Worm (Caenorhabditis elegans) whole organism, young adult: ENCODE data around the gene Y37A1A.4.
A peak's percentile ranks its signal among the peaks of the same experiment; 100 is the strongest.

Experiments
- B0035.1 ChIP-seq: sonication (generic microtip); optimal IDR thresholded peaks from 2 replicates; lab custom pipeline; 2016; ENCODE audit warnings: missing genetic modification characterization, mild to moderate bottlenecking, missing compliant biosample characterization, missing genotype, missing genetic modification reagents
- F22D6.2 ChIP-seq: sonication (generic microtip); optimal IDR thresholded peaks from 2 replicates; lab custom pipeline; 2016; ENCODE audit warnings: mild to moderate bottlenecking, missing genetic modification characterization, missing compliant biosample characterization
- F23B12.7 ChIP-seq: sonication (generic microtip); optimal IDR thresholded peaks from 2 replicates; lab custom pipeline; 2017; ENCODE audit warnings: missing genetic modification characterization, mild to moderate bottlenecking, missing compliant biosample characterization, antibody characterized with exemption, moderate library complexity; ENCODE audit not compliant: insufficient read depth
- F33H1.4 ChIP-seq: fragments of 200-800 bp; sonication (Bioruptor generic); IDR thresholded peaks from 2 replicates; pipeline ENCODE4 v1.3.6; 2022; ENCODE audit warnings: missing genetic modification reagents, missing genetic modification characterization, missing compliant biosample characterization
- F49E8.2 ChIP-seq: sonication (generic microtip); optimal IDR thresholded peaks from 3 replicates; lab custom pipeline; 2017; ENCODE audit warnings: missing genetic modification characterization, mild to moderate bottlenecking, missing compliant biosample characterization, antibody characterized with exemption, moderate library complexity; ENCODE audit not compliant: insufficient read depth
- F52B5.7 ChIP-seq: sonication (generic microtip); optimal IDR thresholded peaks from 2 replicates; lab custom pipeline; 2016; ENCODE audit warnings: mild to moderate bottlenecking, missing genetic modification characterization, missing compliant biosample characterization
- F55B11.4 ChIP-seq: sonication (generic microtip); optimal IDR thresholded peaks from 2 replicates; lab custom pipeline; 2016; ENCODE audit warnings: missing compliant biosample characterization, missing genetic modification characterization, borderline replicate concordance; ENCODE audit not compliant: insufficient read depth
- K11D2.4 ChIP-seq: fragments of 200-800 bp; sonication (Bioruptor generic); IDR thresholded peaks from 2 replicates; pipeline ENCODE4 v1.3.6; 2022; ENCODE audit warnings: missing genetic modification reagents, missing genetic modification characterization, missing compliant biosample characterization
- K12H6.12 ChIP-seq: fragments of 200-800 bp; sonication (Bioruptor generic); optimal IDR thresholded peaks from 2 replicates; lab custom pipeline; 2018; ENCODE audit warnings: mild to moderate bottlenecking, missing genetic modification characterization, missing compliant biosample characterization
- Y53F4B.3 ChIP-seq: fragments of 200-800 bp; sonication (Bioruptor generic); IDR thresholded peaks from 2 replicates; pipeline ENCODE4 v1.3.6; 2022; ENCODE audit warnings: missing genetic modification reagents, missing genetic modification characterization, missing compliant biosample characterization
- Y67H2A.10 ChIP-seq: fragments of 200-800 bp; sonication (Bioruptor generic); conservative IDR thresholded peaks from 2 replicates; pipeline ENCODE4 v1.3.6; 2022; ENCODE audit warnings: missing genetic modification reagents, missing genetic modification characterization, missing compliant biosample characterization
- Y79H2A.3 ChIP-seq: fragments of 200-800 bp; sonication (Bioruptor generic); conservative IDR thresholded peaks from 2 replicates; pipeline ENCODE4 v1.3.6; 2022; ENCODE audit warnings: missing genetic modification reagents, missing genetic modification characterization, missing compliant biosample characterization
- Y95B8A.8 ChIP-seq: fragments of 200-800 bp; sonication (Bioruptor generic); IDR thresholded peaks from 2 replicates; pipeline ENCODE4 v1.3.6; 2022; ENCODE audit warnings: missing genetic modification reagents, missing genetic modification characterization, missing compliant biosample characterization
- ZK185.1 ChIP-seq: sonication (generic microtip); optimal IDR thresholded peaks from 2 replicates; lab custom pipeline; 2016; ENCODE audit warnings: mild to moderate bottlenecking, missing genetic modification characterization, missing compliant biosample characterization; ENCODE audit not compliant: poor library complexity, severe bottlenecking
- ama-1 ChIP-seq, 3 experiments: fragments of 150-350 bp in 1 of 3; sonication (generic microtip) in 2 of 3; optimal IDR thresholded peaks; 2 replicates each; lab custom pipeline; 2014 to 2018; ENCODE audit warnings: missing biosample characterization in 2 of 3, missing genetic modification characterization in 2 of 3, missing genetic modification reagents in 2 of 3
- aptf-2 ChIP-seq: fragments of 200-800 bp; sonication (Bioruptor generic); conservative IDR thresholded peaks from 2 replicates; pipeline ENCODE4 v1.3.6; 2022; ENCODE audit warnings: missing genetic modification reagents, missing genetic modification characterization, missing compliant biosample characterization
- atf-7 ChIP-seq: sonication (generic microtip); optimal IDR thresholded peaks from 2 replicates; lab custom pipeline; 2017; ENCODE audit warnings: mild to moderate bottlenecking, missing genetic modification characterization, missing compliant biosample characterization
- attf-6 ChIP-seq: fragments of 200-800 bp; sonication (Bioruptor generic); IDR thresholded peaks from 2 replicates; pipeline ENCODE4 v1.3.6; 2022; ENCODE audit warnings: missing genetic modification reagents, missing genetic modification characterization, missing compliant biosample characterization
- bed-2 ChIP-seq: fragments of 200-800 bp; sonication (Bioruptor generic); IDR thresholded peaks from 2 replicates; pipeline ENCODE4 v1.3.6; 2022; ENCODE audit warnings: missing genetic modification reagents, missing genetic modification characterization, missing compliant biosample characterization
- cebp-2 ChIP-seq: fragments of 200-800 bp; sonication (Bioruptor generic); IDR thresholded peaks from 2 replicates; pipeline ENCODE4 v1.3.6; 2022; ENCODE audit warnings: missing genetic modification characterization, missing compliant biosample characterization
- ceh-100 ChIP-seq: fragments of 200-800 bp; sonication (Bioruptor generic); IDR thresholded peaks from 2 replicates; pipeline ENCODE4 v1.3.6; 2022; ENCODE audit warnings: missing genetic modification reagents, missing genetic modification characterization, missing compliant biosample characterization
- ceh-27 ChIP-seq: fragments of 200-800 bp; sonication (Bioruptor generic); optimal IDR thresholded peaks from 2 replicates; lab custom pipeline; 2018; ENCODE audit warnings: mild to moderate bottlenecking, missing genetic modification characterization, moderate library complexity, missing compliant biosample characterization
- dox-1 ChIP-seq: fragments of 200-800 bp; sonication (Bioruptor generic); IDR thresholded peaks from 2 replicates; pipeline ENCODE4 v1.3.6; 2022; ENCODE audit warnings: missing genetic modification reagents, missing genetic modification characterization, missing compliant biosample characterization
- efl-1 ChIP-seq: fragments of 150-350 bp; optimal IDR thresholded peaks from 2 replicates; lab custom pipeline; 2014; ENCODE audit warnings: missing biosample characterization, missing genetic modification reagents, missing genetic modification characterization
- egl-18 ChIP-seq: fragments of 200-800 bp; sonication (Bioruptor generic); IDR thresholded peaks from 2 replicates; pipeline ENCODE4 v1.3.6; 2022; ENCODE audit warnings: missing genetic modification reagents, missing genetic modification characterization, missing compliant biosample characterization
- egl-44 ChIP-seq: fragments of 200-800 bp; sonication (Bioruptor generic); IDR thresholded peaks from 2 replicates; pipeline ENCODE4 v1.3.6; 2022; ENCODE audit warnings: missing genetic modification reagents, missing genetic modification characterization, missing compliant biosample characterization
- him-1 ChIP-seq: sonication (generic microtip); optimal IDR thresholded peaks from 2 replicates; lab custom pipeline; 2016; ENCODE audit warnings: missing genotype, missing genetic modification reagents, missing genetic modification characterization, missing compliant biosample characterization
- hlh-26 ChIP-seq: fragments of 200-800 bp; sonication (Bioruptor generic); conservative IDR thresholded peaks from 2 replicates; pipeline ENCODE4 v1.3.6; 2022; ENCODE audit warnings: missing genetic modification reagents, missing genetic modification characterization, missing compliant biosample characterization
- hrde-1 ChIP-seq: sonication (generic microtip); optimal IDR thresholded peaks from 2 replicates; lab custom pipeline; 2016; ENCODE audit warnings: missing genetic modification characterization, mild to moderate bottlenecking, missing compliant biosample characterization, moderate library complexity, missing genotype, missing genetic modification reagents, borderline replicate concordance
- lag-1 ChIP-seq: fragments of 200-800 bp; sonication (Bioruptor generic); IDR thresholded peaks from 2 replicates; pipeline ENCODE4 v1.3.6; 2022; ENCODE audit warnings: missing genetic modification reagents, missing genetic modification characterization, missing compliant biosample characterization
- lir-1 ChIP-seq: fragments of 200-800 bp; sonication (Bioruptor generic); conservative IDR thresholded peaks from 2 replicates; pipeline ENCODE4 v1.3.6; 2022; ENCODE audit warnings: missing genetic modification reagents, missing genetic modification characterization, missing compliant biosample characterization
- lsl-1 ChIP-seq: fragments of 200-800 bp; sonication (Bioruptor generic); optimal IDR thresholded peaks from 2 replicates; lab custom pipeline; 2018; ENCODE audit warnings: mild to moderate bottlenecking, missing genetic modification characterization, moderate library complexity, missing compliant biosample characterization
- mcd-1 ChIP-seq: fragments of 200-800 bp; sonication (Bioruptor generic); IDR thresholded peaks from 2 replicates; pipeline ENCODE4 v1.3.6; 2022; ENCODE audit warnings: missing genetic modification reagents, missing genetic modification characterization, missing compliant biosample characterization
- nhr-120 ChIP-seq: fragments of 200-800 bp; sonication (Bioruptor generic); IDR thresholded peaks from 2 replicates; pipeline ENCODE4 v1.3.6; 2022; ENCODE audit warnings: missing genetic modification characterization, missing compliant biosample characterization
- nhr-80 ChIP-seq: sonication (generic microtip); optimal IDR thresholded peaks from 2 replicates; lab custom pipeline; 2016; ENCODE audit warnings: missing genetic modification characterization, missing compliant biosample characterization
- rec-8 ChIP-seq, 2 experiments: sonication (generic microtip); optimal IDR thresholded peaks; 2 replicates each; lab custom pipeline; 2016; ENCODE audit warnings: mild to moderate bottlenecking in 2 of 2, missing genetic modification characterization in 2 of 2, missing genetic modification reagents in 2 of 2, missing genotype in 2 of 2, missing biosample characterization in 1 of 2, missing compliant biosample characterization in 1 of 2, moderate library complexity in 1 of 2
- sdz-38 ChIP-seq: sonication (generic microtip); optimal IDR thresholded peaks from 2 replicates; lab custom pipeline; 2016; ENCODE audit warnings: missing genotype, missing genetic modification characterization, missing compliant biosample characterization
- snpc-1.1 ChIP-seq: sonication (generic microtip); optimal IDR thresholded peaks from 2 replicates; lab custom pipeline; 2017; ENCODE audit warnings: missing genetic modification characterization, mild to moderate bottlenecking, missing compliant biosample characterization, antibody characterized with exemption, moderate library complexity, missing genotype, missing genetic modification reagents; ENCODE audit not compliant: insufficient read depth
- snpc-3.4 ChIP-seq: sonication (generic microtip); optimal IDR thresholded peaks from 2 replicates; lab custom pipeline; 2017; ENCODE audit warnings: missing genetic modification characterization, mild to moderate bottlenecking, missing compliant biosample characterization, antibody characterized with exemption, moderate library complexity, missing genotype, missing genetic modification reagents
- snpc-4 ChIP-seq, 5 experiments: fragments of 150-350 bp in 1 of 5; sonication (generic microtip) in 4 of 5; optimal IDR thresholded peaks; 2 replicates each; lab custom pipeline; 2014 to 2018; ENCODE audit warnings: missing genetic modification characterization in 5 of 5, missing biosample characterization in 3 of 5, antibody characterized with exemption in 2 of 5, mild to moderate bottlenecking in 2 of 5, missing compliant biosample characterization in 2 of 5, missing genotype in 2 of 5, moderate library complexity in 2 of 5, missing genetic modification reagents in 1 of 5
- sptf-2 ChIP-seq: fragments of 200-800 bp; sonication (Bioruptor generic); optimal IDR thresholded peaks from 2 replicates; lab custom pipeline; 2018; ENCODE audit warnings: mild to moderate bottlenecking, missing genetic modification characterization, missing compliant biosample characterization
- zfh-2 ChIP-seq: fragments of 200-800 bp; sonication (Bioruptor generic); conservative IDR thresholded peaks from 2 replicates; pipeline ENCODE4 v1.3.6; 2022; ENCODE audit warnings: missing genetic modification reagents, missing genetic modification characterization, missing compliant biosample characterization
- zim-3 ChIP-seq: sonication (generic microtip); optimal IDR thresholded peaks from 2 replicates; lab custom pipeline; 2017; ENCODE audit warnings: mild to moderate bottlenecking, missing genetic modification characterization, moderate library complexity, missing compliant biosample characterization
- ztf-25 ChIP-seq: fragments of 200-800 bp; sonication (Bioruptor generic); IDR thresholded peaks from 2 replicates; pipeline ENCODE4 v1.3.6; 2022; ENCODE audit warnings: missing genetic modification reagents, missing genetic modification characterization, missing compliant biosample characterization
- ztf-26 ChIP-seq: sonication (generic microtip); optimal IDR thresholded peaks from 2 replicates; lab custom pipeline; 2017; ENCODE audit warnings: missing genetic modification characterization, missing compliant biosample characterization

The Y37A1A.4 gene

DNA sequence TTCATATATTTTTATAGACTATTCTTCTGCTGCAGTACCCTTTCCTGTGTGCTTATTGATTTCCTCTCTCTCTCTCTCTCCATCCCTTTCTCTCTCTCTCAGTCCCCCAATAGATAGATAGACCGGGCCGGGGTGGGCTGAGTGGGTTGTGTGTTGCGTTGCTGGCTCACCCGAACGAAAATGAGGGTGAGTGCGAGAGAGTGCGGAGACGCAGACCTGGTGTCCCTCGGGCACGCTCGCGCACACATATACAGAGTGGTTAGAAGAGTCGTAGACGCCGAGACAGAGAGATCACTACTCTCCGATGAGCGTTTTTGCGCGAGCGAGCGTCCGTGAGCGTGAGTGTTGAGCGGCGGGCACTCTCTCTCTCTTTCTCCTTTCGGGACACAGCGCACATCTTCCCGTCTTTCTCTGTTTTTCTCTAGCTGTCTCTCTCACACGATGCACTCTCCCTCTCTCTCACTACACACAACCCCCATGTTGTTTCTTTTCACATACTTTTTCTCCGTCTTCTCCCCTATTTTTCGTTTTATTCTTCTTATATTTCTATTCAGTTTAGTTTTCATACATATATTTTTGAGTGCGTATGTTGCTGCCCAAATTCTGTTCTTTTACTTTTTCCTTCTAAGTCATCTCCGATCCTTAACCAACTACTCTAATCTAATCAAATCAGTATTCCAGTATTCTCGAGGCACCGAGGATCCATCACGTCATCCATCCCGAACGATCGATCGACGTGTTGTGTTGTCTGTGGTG, 46.6 kb upstream of the Y37A1A.4 start, which contains the start of gene lin-66 (continued):
- peak; percentile 86 for TF ChIP-seq dox-1 (GFP tag; lab: Robert Waterston, UW)
- TF ChIP-seq attf-6, result no peak
- TF ChIP-seq ZK185.1 (tag; lab: Kevin White, UChicago), result peak; percentile 78
- no peak for TF ChIP-seq hlh-26 (GFP tag; lab: Robert Waterston, UW)
- TF ChIP-seq F52B5.7 (tag; lab: Kevin White, UChicago), result peak; percentile 70
- TF ChIP-seq efl-1, result no peak
- TF ChIP-seq ceh-100 (GFP tag; lab: Robert Waterston, UW), result no peak
- peak; percentile 73 for TF ChIP-seq K11D2.4 (GFP tag; lab: Robert Waterston, UW)
- TF ChIP-seq ceh-27 (GFP tag; lab: Kevin White, UChicago), result peak; percentile 93
- TF ChIP-seq cebp-2, result peak; percentile 93
- TF ChIP-seq nhr-120, result no peak
- no peak for TF ChIP-seq sdz-38 (tag; lab: Kevin White, UChicago)
- peak; percentile 46 for TF ChIP-seq F22D6.2 (tag; lab: Kevin White, UChicago)
- TF ChIP-seq bed-2 (GFP tag; lab: Robert Waterston, UW), result peak; percentile 41; the same call in 1 of the 2 replicates
- no peak for TF ChIP-seq lag-1
- peak; percentile 81 for TF ChIP-seq mcd-1
- TF ChIP-seq zfh-2 (GFP tag; lab: Robert Waterston, UW), result peak; percentile 99
- peak; percentile 87 for TF ChIP-seq ztf-26 (tag; lab: Kevin White, UChicago)
- TF ChIP-seq F33H1.4, result peak; percentile 53
- TF ChIP-seq ama-1 (optimal IDR thresholded peaks at IDR 0.05; lab: Kevin White, UChicago), result peak; percentile 63
- no peak for TF ChIP-seq ama-1 (GFP tag; optimal IDR thresholded peaks at IDR 0.05; lab: Kevin White, UChicago)
- no peak for TF ChIP-seq snpc-4 (GFP tag; optimal IDR thresholded peaks at IDR 0.05; lab: Kevin White, UChicago)
- TF ChIP-seq snpc-4 (tag; optimal IDR thresholded peaks at IDR 0.05; lab: Kevin White, UChicago), result peak; percentile 37 to 84 (median 72)
- TF ChIP-seq hrde-1, result no peak
- TF ChIP-seq nhr-80 (tag; lab: Kevin White, UChicago), result peak; percentile 85
- TF ChIP-seq F23B12.7 (tag; lab: Kevin White, UChicago), result peak; percentile 43
- TF ChIP-seq zim-3 (tag; lab: Kevin White, UChicago), result no peak
- no peak for TF ChIP-seq lsl-1
- no peak for TF ChIP-seq Y95B8A.8 (GFP tag; lab: Robert Waterston, UW)
- peak in 1 of 2 experiments; percentile 28 for TF ChIP-seq rec-8 (tag; optimal IDR thresholded peaks at IDR 0.05; lab: Kevin White, UChicago)
- no peak for TF ChIP-seq Y79H2A.3
- TF ChIP-seq B0035.1, result peak; percentile 64
- peak; percentile 84 for TF ChIP-seq Y67H2A.10 (GFP tag; lab: Robert Waterston, UW)
- TF ChIP-seq egl-44 (GFP tag; lab: Robert Waterston, UW), result peak; percentile 64; the same call in 1 of the 2 replicates
- no peak for TF ChIP-seq snpc-3.4
- TF ChIP-seq him-1 (tag; lab: Kevin White, UChicago), result no peak
- no peak for TF ChIP-seq F55B11.4 (tag; lab: Kevin White, UChicago)
- TF ChIP-seq Y53F4B.3 (GFP tag; lab: Robert Waterston, UW), result no peak
- TF ChIP-seq egl-18 (GFP tag; lab: Robert Waterston, UW), result no peak
- TF ChIP-seq F49E8.2 (tag; lab: Kevin White, UChicago), result no peak
- TF ChIP-seq ztf-25 (GFP tag; lab: Robert Waterston, UW), result no peak
- TF ChIP-seq atf-7 (tag; lab: Kevin White, UChicago), result peak; percentile 72
- TF ChIP-seq aptf-2, result no peak; the same call in 1 of the 2 replicates
- no peak for TF ChIP-seq sptf-2 (GFP tag; lab: Kevin White, UChicago)
- TF ChIP-seq snpc-1.1 (tag; lab: Kevin White, UChicago), result no peak
- TF ChIP-seq K12H6.12 (tag; lab: Kevin White, UChicago), result peak; percentile 96
- peak; percentile 94 for TF ChIP-seq lir-1 (GFP tag; lab: Robert Waterston, UW)
